Fruit fly (Drosophila melanogaster): ENCODE measurements around the gene CG31717.

Gene CG31717

DNA sequence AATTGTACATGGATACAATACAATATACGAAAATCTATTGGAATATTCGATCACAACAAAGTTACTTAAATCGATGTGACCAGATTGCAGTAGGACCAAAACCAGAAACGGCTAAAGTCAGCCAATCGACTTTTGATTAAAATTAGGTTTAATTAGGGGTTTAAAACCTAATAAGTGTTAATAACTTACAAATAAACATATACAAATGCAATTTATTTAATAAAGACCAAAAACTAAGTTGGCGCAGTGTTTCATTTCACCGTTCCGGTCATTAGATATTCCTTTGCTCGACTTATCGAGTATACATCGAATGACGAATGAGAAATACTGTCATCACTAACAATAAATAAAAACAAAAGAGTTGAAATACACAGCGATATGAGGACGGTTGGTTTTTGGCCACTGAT lies at the start of gene CG31717, which contains the start of gene bsk:
TSS of gene CG31717 (plus strand) at position 297 of the 407 bp plus-strand sequence.
TSS of gene bsk (minus strand) at position 61 of the 407 bp plus-strand sequence.
- TF ChIP-seq noc (tag; optimal IDR thresholded peaks at IDR 0.05) = no peak

DNA sequence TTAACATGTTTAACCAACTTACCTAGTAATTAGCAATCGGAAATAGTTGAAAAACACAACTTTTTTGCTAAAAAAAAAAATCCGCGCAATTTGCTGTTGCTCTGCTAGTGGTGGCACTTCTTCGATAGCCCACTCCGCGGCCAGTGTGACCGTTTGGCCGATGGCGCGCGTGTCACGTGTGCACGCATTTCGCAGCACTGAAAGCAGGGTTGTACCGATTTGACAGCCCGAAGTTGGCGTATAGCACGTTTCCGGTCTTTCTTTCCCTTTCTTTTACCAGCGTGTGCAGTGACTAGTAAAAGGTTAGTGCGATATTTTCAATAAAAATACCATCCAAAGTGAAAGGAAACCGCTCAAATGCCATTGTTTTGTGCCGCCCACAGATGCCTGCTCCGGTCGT lies 49.7 kb upstream of the CG31717 start, which contains the start of the genes Ripalpha and RpL7:
TSS of gene Ripalpha (minus strand) at position 128 of the 400 bp plus-strand sequence.
TSS of gene RpL7 (plus strand) at position 158 of the 400 bp plus-strand sequence.
- TF ChIP-seq noc (tag; optimal IDR thresholded peaks at IDR 0.05) = peak; percentile 88

DNA sequence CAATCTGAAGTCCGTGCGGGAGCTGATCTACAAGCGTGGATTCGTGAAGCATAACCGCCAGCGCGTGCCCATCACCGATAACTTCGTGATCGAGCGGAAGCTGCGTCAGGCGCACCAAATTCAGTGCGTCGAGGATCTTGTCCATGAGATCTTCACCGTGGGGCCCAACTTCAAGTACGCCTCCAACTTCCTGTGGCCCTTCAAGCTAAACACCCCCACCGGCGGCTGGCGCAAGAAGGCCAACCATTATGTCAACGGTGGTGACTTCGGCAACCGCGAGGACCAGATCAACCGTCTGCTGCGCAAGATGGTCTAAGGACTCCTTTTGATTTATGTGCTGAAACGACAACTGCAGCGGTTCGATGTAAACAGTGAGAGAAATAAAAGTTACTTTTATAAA lies 48.8 kb upstream of the CG31717 start:
- no peak for TF ChIP-seq noc (tag; optimal IDR thresholded peaks at IDR 0.05)

DNA sequence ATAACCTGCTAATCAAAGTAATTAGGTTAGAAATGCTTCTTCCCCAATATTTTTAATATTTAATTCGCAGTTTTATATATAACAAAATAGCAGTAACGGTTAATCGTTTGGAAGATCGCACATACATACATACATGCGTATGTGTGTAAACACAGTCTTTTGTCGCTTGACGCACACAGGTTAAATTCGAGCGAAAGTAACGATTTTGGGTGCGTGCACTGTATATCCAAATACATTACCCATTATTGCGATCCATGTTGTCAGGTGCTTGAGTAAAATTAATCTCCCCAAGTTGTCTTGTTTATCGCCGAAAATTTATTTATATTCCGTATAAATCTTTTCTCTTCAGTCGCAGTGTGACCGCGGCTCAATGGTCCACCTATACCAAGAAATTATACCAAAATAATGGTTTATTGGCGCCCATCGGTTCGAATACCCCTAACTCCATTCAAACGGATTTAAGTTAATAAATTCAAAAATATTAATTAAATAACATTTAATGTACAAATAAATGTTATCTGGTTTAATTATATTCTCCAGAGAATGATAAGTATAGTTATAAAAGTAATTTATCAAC lies 46.5 kb upstream of the CG31717 start, which contains the start of gene CG34159:
TSS of gene CG34159 (minus strand) at position 385 of the 577 bp plus-strand sequence.
- TF ChIP-seq noc (tag; optimal IDR thresholded peaks at IDR 0.05) = peak; percentile 13

DNA sequence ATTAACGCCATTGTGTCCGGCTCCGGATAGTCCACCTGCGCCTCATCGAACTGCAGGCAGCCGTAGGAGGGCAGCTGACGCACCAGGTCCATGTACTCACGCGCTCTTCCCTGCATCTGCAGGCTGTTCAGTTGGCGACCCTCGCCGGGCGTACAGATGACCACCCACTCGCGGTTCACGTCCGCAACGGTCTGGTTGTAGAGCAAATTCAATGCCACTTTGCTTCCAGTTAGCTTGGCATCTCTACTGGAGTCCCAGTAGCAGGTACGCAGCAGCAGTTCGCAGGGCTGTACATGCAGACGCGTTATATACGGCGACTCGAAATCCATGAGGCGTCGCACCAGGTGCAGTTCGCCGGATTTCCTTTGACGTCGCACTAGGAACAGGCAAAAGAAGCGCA lies 44.6 kb upstream of the CG31717 start:
- TF ChIP-seq noc (tag; optimal IDR thresholded peaks at IDR 0.05) = no peak

DNA sequence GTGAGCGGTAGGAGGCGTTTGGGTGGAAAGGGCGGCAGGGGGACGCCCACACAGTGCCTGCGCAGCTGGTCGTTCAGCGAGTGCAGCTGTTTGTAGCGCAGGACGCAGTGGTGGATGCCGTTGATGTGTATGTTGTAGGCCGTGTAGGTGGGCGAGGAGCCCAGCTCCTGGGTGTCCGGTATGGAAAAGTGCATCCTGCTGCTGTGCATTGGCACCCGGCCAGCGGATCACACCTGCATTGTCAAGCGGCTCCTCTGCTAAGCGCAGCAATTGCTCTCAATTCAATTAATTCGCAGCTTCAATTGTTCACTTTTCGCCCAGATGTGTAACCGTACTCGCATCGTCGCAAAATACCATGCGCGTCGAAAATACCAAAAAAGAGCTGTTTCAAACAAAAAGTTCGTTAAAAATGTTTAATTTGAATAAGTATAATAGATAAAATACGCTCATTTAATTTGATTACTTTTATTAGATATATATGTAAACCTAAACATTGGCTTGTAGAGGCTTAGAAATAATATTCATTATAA lies 43.8 kb upstream of the CG31717 start, which contains the start of gene Snx17:
TSS of gene Snx17 (minus strand) at position 329 of the 530 bp plus-strand sequence.
- TF ChIP-seq noc (tag; optimal IDR thresholded peaks at IDR 0.05) = no peak

DNA sequence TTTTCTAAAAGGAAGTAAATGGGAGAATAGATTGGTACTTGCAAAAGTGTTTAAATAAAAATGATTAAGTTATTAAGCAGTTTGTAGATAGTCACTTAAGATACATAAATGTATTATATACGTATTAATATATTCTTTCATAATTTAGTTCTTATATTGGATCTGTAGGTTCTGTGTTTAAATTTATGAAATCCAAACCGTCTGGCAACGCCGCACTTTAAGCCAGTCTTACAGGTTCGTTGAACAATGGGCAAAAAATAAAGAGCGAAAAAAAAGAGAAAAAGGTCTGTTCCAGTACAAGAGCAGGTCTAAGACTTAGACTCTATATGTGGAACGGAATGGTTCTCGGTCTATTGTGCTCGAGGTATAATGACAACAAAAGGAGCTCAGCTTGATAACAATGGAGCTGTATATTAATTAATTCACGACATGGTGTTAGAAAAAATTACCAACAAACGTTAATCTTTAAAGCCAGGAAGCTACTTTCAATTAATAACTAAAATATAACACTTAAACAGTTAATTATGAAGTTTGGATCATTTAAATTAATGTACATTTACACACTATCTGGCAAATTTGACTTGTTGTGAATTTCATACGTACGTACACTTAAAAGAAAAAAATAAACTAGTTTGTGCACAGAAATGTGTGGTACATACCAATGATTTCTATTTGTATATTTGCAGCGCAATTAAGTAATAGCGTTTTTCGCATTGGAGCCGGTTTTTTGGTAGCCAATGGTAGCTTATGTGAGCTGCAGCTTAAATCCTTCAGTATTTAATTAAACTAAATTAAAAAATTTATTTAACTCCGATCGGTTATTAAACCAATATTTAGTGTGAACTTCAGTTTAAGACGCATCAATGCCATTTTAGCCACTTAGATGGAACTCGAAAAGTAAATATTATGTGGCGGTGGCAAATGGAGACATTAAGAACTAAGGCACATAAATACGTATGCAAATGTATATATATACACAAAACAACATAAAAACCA lies 41.4 kb upstream of the CG31717 start, which contains the start of gene CG5731:
TSS of gene CG5731 (minus strand) at position 946 of the 996 bp plus-strand sequence.
- no peak for TF ChIP-seq noc (tag; optimal IDR thresholded peaks at IDR 0.05)

DNA sequence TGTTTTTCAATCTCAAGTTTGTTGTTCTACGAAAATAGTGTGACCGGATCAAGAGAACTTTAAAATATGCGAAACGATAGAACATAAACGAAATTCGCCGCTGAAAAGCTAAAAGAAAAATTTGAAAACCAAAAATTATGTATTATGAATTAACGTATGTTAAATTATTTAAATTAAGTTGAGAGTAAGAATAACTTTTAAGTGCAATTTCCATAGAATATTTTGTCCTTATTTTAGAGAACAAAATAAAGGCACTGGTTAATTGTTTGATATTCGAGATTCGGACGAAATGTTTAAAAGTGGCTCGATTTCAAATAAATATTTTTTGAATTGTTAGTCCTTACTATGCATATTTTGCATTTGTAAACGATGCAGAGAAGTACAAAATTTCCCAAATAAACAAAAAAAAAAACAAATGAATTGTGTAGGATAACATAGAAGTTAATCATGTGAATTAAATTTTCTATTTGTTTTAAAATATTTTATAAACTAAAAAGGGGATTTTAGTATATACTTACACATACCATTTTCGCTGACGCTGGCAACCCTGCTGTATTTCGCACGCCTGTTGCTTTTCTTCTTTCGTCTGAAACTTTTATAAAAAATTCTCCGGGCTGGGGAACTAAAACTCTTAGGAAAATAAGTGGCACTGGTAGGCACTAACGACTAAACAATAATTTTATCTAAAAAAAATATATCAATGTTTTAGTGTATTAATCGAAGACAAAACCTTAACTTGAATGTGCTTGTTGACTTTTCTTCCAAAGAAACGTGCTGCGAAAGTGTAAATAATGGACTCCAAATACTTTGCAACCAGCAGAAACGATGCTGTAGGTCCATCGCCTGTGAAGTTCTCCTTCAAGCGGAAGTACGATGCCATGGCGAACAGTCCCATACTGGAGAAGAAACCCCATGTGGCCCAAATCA lies 39.6 kb upstream of the CG31717 start, which contains the start of the genes CG5727 and ath:
TSS of gene CG5727 (minus strand) at position 51 of the 927 bp plus-strand sequence.
TSS of gene ath (plus strand) at position 513 of the 927 bp plus-strand sequence.
- no peak for TF ChIP-seq noc (tag; optimal IDR thresholded peaks at IDR 0.05)

DNA sequence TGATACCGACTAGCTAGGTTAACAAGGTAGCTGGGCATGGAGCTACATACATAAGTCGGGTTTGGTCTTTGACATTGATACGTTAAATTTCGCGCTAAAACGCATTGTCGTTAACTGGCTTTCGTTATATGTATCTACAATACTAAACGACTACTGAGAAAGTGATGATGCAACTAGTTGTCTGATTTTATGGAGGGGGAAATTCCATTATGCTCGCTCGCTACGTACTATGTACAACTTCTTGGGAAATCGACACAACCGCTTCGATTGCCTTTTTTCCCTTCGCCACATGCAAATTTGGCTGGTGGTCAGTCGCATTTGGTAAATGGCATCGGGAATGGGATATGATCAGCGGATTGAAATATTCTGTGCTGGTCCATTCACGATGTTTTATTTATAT lies 30.5 kb upstream of the CG31717 start:
- TF ChIP-seq noc (tag; optimal IDR thresholded peaks at IDR 0.05) = no peak

DNA sequence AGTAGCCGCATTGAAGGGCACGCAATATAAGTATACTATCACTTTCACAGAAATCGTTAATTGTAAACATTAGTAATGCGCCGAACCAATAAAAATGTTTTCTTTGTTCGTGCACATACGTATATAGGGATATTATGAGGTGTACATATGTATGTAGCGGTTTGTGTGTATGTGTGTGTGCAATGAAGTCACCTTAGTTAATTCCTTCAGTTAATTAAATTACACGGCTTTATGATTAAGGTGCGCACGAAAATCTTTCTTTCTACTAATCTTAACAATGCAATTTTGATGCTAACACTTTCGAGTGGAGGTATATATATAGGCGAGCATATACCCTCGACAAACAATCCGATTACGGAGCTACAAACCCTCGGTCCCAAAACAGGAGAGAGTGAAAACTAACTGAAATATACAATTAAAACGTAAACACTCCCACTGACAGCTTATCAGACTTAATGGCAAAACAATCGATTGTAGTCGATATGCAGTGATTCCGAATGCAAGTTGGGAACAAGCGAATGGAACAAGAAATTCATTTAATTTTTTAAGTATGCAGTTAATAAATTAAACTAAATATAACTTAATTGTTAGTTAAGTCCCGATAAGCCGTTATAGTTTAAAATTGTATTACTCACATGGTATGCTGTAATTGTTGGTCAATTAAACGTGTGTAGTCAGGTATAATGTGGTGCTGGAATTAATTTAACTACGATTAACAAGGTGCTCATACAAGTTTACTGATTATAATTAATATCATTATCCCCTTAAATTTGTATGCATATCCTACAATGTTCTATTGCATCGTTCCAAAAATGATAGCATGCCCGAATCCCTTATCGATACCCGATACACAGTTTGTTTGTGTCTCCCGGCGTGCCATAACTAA lies 29.8 kb upstream of the CG31717 start, which contains the start of the genes Npc1a and Prosalpha6:
TSS of gene Npc1a (minus strand) at position 716 of the 886 bp plus-strand sequence.
TSS of gene Prosalpha6 (plus strand) at position 851 of the 886 bp plus-strand sequence.
- no peak for TF ChIP-seq noc (tag; optimal IDR thresholded peaks at IDR 0.05)

DNA sequence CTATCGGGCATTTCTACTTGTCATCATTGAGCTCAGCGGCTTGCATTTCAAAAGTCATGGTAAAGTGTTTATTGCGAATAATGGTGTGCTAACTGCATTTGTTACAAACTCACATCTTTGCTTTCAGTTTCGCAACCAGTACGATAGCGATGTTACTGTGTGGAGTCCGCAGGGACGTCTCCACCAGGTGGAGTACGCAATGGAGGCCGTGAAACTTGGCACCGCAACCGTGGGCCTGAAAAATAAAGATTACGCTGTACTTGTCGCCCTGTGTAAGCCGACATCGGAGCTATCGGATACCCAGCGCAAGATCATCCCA lies 29.2 kb upstream of the CG31717 start:
- TF ChIP-seq noc (tag; optimal IDR thresholded peaks at IDR 0.05) = no peak

DNA sequence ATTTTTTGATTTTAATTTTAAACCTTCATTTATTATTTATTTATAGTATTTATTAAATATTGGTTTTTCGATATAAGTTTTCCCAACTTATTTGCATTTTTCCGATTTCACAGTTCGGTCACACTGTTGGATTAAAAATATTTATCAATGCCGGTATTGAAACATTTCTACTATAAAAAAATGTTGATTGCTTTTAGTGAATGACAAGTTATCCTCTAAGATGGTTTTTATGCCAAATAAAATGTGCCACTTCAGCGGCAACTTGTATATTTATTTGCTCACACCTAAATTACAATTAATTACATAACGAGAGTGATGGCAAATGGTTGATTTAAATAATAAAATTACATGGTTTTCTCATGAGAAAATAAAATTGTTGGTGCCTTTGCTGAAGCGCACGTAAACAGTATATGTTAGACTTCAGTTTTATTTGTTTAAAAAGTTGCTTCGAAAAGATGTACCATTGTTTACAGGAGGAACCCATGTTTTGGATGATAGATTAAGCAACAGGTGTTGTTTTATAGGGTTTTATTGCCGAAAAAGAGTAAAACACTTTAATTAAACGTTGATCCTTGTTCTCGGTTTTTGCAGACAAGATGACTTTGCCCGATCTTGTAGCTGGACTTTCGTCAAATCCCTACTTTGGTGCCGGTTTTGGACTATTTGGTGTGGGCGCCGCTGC lies 27.8 kb upstream of the CG31717 start, which contains the start of gene Bcs1:
TSS of gene Bcs1 (plus strand) at position 108 of the 682 bp plus-strand sequence.
- TF ChIP-seq noc (tag; optimal IDR thresholded peaks at IDR 0.05) = no peak

DNA sequence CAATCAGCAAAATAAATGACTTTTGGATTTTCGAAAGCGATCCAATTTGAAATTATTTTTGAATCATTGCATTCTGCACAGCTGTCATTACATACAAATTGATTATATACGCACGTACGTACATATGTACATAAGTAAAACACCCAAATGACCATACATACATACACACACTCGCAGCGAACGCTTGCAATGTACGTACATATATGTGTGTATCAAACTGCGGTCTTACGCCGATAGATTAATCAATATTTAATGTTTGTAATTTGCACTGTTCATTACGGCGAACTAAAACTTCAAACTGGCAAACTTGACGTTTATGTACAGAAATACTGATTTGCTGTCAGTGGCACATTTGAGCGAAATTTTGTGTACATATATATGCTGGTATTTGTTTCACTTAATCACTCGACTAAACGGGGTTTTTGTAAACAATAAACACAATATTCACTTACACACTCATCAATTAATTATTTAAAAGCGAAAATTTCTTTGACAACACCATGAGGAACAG lies 24.3 kb upstream of the CG31717 start:
- TF ChIP-seq noc (tag; optimal IDR thresholded peaks at IDR 0.05) = no peak
